Worm (Caenorhabditis elegans) whole organism, L4 larva: Measurements from ENCODE around the gene F17C8.6.

ENCODE experiments used
- Y5F2A.4 ChIP-seq: fragments of 200-800 bp; sonication (Bioruptor generic); optimal IDR thresholded peaks from 2 replicates; lab custom pipeline; 2018; ENCODE audit warnings: mild to moderate bottlenecking, missing genetic modification characterization, missing compliant biosample characterization
- ama-1 ChIP-seq: fragments of 150-350 bp; optimal IDR thresholded peaks from 2 replicates; lab custom pipeline; 2014; ENCODE audit warnings: inconsistent platforms, mixed read lengths
- attf-4 ChIP-seq: sonication (generic microtip); optimal IDR thresholded peaks from 3 replicates; lab custom pipeline; 2017; ENCODE audit warnings: missing biosample characterization, missing genetic modification characterization
- ces-1 ChIP-seq: fragments of 150-350 bp; sonication (generic microtip); optimal IDR thresholded peaks from 4 replicates; lab custom pipeline; 2014; ENCODE audit warnings: missing biosample characterization, missing genetic modification reagents, missing genetic modification characterization
- daf-19 ChIP-seq: fragments of 200-800 bp; sonication (Bioruptor generic); conservative IDR thresholded peaks from 2 replicates; pipeline ENCODE4 v1.3.6; 2022; ENCODE audit warnings: missing genetic modification characterization, missing compliant biosample characterization
- fkh-10 ChIP-seq: fragments of 150-350 bp; optimal IDR thresholded peaks from 2 replicates; lab custom pipeline; 2014; ENCODE audit warnings: missing biosample characterization, missing genetic modification reagents, missing genetic modification characterization
- fos-1 ChIP-seq: fragments of 150-350 bp; optimal IDR thresholded peaks from 2 replicates; lab custom pipeline; 2014; ENCODE audit warnings: missing biosample characterization, missing genetic modification characterization
- mdl-1 ChIP-seq, 2 experiments: fragments of 150-350 bp in 1 of 2; sonication (generic microtip) in 1 of 2; optimal IDR thresholded peaks; 2 replicates each; lab custom pipeline; 2014 to 2017; ENCODE audit warnings: missing biosample characterization in 2 of 2, missing genetic modification characterization in 2 of 2
- nhr-28 ChIP-seq: fragments of 150-350 bp; optimal IDR thresholded peaks from 2 replicates; lab custom pipeline; 2014; ENCODE audit warnings: missing biosample characterization, missing genetic modification characterization
- nhr-6 ChIP-seq: fragments of 150-350 bp; optimal IDR thresholded peaks from 2 replicates; lab custom pipeline; 2014; ENCODE audit warnings: missing biosample characterization, missing genetic modification characterization
- nhr-77 ChIP-seq: fragments of 150-350 bp; optimal IDR thresholded peaks from 2 replicates; lab custom pipeline; 2014; ENCODE audit warnings: missing biosample characterization, missing genetic modification characterization
- skn-1 ChIP-seq: fragments of 150-350 bp; optimal IDR thresholded peaks from 2 replicates; lab custom pipeline; 2014; ENCODE audit warnings: missing biosample characterization, missing genetic modification characterization
- unc-130 ChIP-seq: sonication (generic microtip); optimal IDR thresholded peaks from 2 replicates; lab custom pipeline; 2016; ENCODE audit warnings: missing genetic modification reagents, missing genetic modification characterization, missing compliant biosample characterization

- TF ChIP-seq ama-1, result no peak
- TF ChIP-seq nhr-28 (tag; lab: Kevin White, UChicago), result no peak
- TF ChIP-seq unc-130 (GFP tag; lab: Kevin White, UChicago), result no peak
- TF ChIP-seq ces-1 (GFP tag; lab: Kevin White, UChicago), result no peak
- TF ChIP-seq nhr-6 (tag; lab: Kevin White, UChicago), result no peak
- no peak for TF ChIP-seq daf-19 (GFP tag; lab: Robert Waterston, UW)
- TF ChIP-seq attf-4 (tag; lab: Kevin White, UChicago), result no peak
- TF ChIP-seq Y5F2A.4 (GFP tag; lab: Kevin White, UChicago), result no peak
- TF ChIP-seq mdl-1 (tag; optimal IDR thresholded peaks at IDR 0.05; lab: Kevin White, UChicago), result no peak
- no peak for TF ChIP-seq fkh-10 (GFP tag; lab: Kevin White, UChicago)
- no peak for TF ChIP-seq skn-1
- no peak for TF ChIP-seq nhr-77 (tag; lab: Kevin White, UChicago)
- no peak for TF ChIP-seq fos-1 (tag; lab: Kevin White, UChicago)
These were observed 10.4 kb downstream of the F17C8.6 start, which contains the start of gene F17C8.7 for ce11 chrIII:4735443-4735842.
